Worm (Caenorhabditis elegans): ENCODE data around the gene C25E10.5.

Gene C25E10.5

DNA sequence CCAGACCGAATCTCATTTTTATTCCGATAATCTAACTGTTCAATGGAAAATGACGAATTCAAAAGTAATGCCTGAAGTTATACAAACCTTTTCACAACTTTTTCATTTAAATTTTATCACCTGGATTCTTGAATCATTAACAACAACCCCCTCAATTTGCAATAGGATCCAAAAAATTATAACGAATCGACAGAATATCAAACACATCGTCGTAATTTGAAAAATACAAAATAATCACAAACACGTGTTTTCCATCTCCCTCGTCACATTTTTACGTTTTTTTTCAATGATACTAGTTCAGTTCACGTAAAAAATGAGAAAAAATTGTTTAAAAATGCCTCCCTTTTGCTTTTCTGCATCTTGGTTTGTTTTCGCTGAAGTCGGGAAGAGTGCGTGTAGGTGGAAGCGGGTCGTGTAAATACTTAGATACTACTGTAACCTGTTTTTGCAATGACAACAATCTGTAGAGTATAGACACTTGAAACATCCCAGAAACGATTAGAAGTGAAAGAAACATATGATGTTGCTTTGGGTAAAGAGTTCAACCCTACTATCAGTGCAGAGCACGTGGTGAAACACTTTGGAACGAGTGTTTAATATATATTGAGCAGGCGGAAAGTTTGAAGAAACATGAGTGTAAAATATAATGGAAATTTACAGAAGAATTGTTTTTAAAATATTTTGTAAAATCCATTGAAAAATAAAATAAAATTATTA is 43.1 kb downstream of the C25E10.5 start, which contains the start of gene oac-50:
oac-50 (minus strand) TSS at position 219 of the 717 bp plus-strand sequence.
- no peak for TF ChIP-seq lsy-2 (tag; optimal IDR thresholded peaks at IDR 0.05)
- no peak for TF ChIP-seq unc-120 (tag; optimal IDR thresholded peaks at IDR 0.05; ENCODE audit: poor library complexity, severe bottlenecking)
- TF ChIP-seq zip-8 (tag; optimal IDR thresholded peaks at IDR 0.05): no peak
- no peak for TF ChIP-seq blmp-1 (tag; optimal IDR thresholded peaks at IDR 0.05)
- TF ChIP-seq drap-1 (GFP tag; optimal IDR thresholded peaks at IDR 0.05): no peak
- no peak for TF ChIP-seq M03D4.4 (tag; optimal IDR thresholded peaks at IDR 0.05)
- TF ChIP-seq unc-62 (GFP tag; optimal IDR thresholded peaks at IDR 0.05): no peak
- no peak for TF ChIP-seq ztf-11 (tag; optimal IDR thresholded peaks at IDR 0.05)
- no peak for TF ChIP-seq nhr-28 (tag; optimal IDR thresholded peaks at IDR 0.05)

DNA sequence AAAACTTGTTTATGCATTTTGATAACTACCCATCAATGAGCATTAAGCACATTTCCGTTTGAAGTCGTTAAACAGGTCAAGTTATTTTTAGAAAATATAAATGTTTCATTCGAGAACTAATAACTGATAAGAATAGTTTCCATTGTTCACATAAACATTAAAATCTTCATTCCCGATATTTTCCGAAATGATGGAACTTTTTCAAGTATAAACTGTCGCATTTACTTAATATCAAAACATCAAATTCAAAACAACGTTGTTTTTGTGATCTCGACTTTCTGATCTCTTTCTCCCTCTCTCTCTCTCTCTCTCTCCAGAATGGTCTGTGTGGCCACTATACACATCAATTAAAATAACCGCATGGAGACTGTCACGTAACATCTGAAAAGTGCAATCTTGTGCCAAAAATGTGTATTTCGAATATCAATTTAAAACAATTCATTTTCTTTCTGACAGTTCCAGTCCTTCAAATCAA is 44.0 kb downstream of the C25E10.5 start:
- TF ChIP-seq zip-8 (tag; optimal IDR thresholded peaks at IDR 0.05) (no peak), ces-1 (GFP tag; optimal IDR thresholded peaks at IDR 0.05) (no peak), mab-5 (tag; optimal IDR thresholded peaks at IDR 0.05) (no peak), ztf-11 (tag; optimal IDR thresholded peaks at IDR 0.05) (no peak), lin-32 (GFP tag; optimal IDR thresholded peaks at IDR 0.05) (no peak), sptf-1 (tag; optimal IDR thresholded peaks at IDR 0.05) (no peak), flh-1 (GFP tag; optimal IDR thresholded peaks at IDR 0.05) (no peak), hlh-1 (tag; optimal IDR thresholded peaks at IDR 0.05) (no peak), nhr-12 (tag; optimal IDR thresholded peaks at IDR 0.05) (no peak), unc-39 (tag; optimal IDR thresholded peaks at IDR 0.05) (no peak), lsy-2 (tag; optimal IDR thresholded peaks at IDR 0.05) (no peak), elt-3 (tag; optimal IDR thresholded peaks at IDR 0.05) (no peak), nhr-28 (tag; optimal IDR thresholded peaks at IDR 0.05) (no peak), nhr-2 (tag; optimal IDR thresholded peaks at IDR 0.05) (no peak), nhr-76 (tag; optimal IDR thresholded peaks at IDR 0.05) (no peak), cnd-1 (tag; optimal IDR thresholded peaks at IDR 0.05) (no peak)

DNA sequence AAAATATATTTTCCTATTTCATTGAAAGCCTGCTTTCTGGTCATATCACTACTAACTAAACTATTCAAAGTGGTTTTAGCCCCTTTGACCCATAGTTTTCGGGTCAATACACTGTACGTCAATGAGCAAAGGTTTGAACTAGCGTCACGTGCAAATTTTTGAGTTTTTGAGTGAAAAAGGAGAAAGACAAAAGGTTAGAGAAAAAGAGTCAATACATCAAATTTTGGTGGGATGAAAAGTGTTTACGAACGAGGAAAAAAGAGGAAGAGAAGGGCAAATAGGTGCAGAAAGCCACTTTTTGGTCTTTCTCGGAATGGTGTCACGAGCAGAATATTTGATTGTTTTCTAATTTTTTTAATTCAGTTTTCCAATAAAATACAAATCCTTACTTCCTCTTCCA is 45.5 kb downstream of the C25E10.5 start:
- no peak for TF ChIP-seq lin-32 (GFP tag; optimal IDR thresholded peaks at IDR 0.05)
- TF ChIP-seq blmp-1 (tag; optimal IDR thresholded peaks at IDR 0.05): no peak
- TF ChIP-seq sptf-1 (tag; optimal IDR thresholded peaks at IDR 0.05): no peak
- no peak for TF ChIP-seq hlh-1 (tag; optimal IDR thresholded peaks at IDR 0.05)
- TF ChIP-seq ham-2 (GFP tag; optimal IDR thresholded peaks at IDR 0.05): no peak
- TF ChIP-seq cnd-1 (tag; optimal IDR thresholded peaks at IDR 0.05): no peak
- TF ChIP-seq ceh-83 (GFP tag; optimal IDR thresholded peaks at IDR 0.05): no peak
- TF ChIP-seq tbx-8 (GFP tag; optimal IDR thresholded peaks at IDR 0.05): no peak
- no peak for TF ChIP-seq lsy-2 (tag; optimal IDR thresholded peaks at IDR 0.05)
- no peak for TF ChIP-seq ztf-11 (tag; optimal IDR thresholded peaks at IDR 0.05)

DNA sequence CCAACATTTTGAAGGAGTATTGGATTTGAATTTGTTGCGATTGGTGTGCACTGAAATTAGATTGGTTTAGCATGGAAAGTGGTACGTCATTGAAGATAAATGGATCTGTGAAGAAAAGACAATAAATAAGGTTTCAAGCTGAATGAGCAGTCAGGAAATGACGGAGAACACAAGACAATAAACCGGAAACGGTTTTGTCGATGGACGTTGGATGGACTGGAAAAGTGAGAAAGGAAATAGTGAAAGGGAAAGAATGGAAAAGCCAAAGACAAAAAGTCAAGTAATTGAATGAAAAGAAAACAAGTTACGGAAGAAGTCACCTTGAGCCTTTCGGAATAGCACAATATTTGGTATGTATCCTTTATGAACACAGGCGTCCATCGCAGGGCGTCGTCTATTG is 45.9 kb downstream of the C25E10.5 start, which contains the start of gene T27E4.7:
T27E4.7 (minus strand) TSS at position 50 of the 400 bp plus-strand sequence.
- TF ChIP-seq elt-3 (tag; optimal IDR thresholded peaks at IDR 0.05): no peak
- no peak for TF ChIP-seq ces-1 (GFP tag; optimal IDR thresholded peaks at IDR 0.05)
- no peak for TF ChIP-seq hlh-1 (tag; optimal IDR thresholded peaks at IDR 0.05)
- no peak for TF ChIP-seq cnd-1 (tag; optimal IDR thresholded peaks at IDR 0.05)
- no peak for TF ChIP-seq lsy-2 (tag; optimal IDR thresholded peaks at IDR 0.05)
- TF ChIP-seq zip-8 (tag; optimal IDR thresholded peaks at IDR 0.05): no peak
- TF ChIP-seq nhr-76 (tag; optimal IDR thresholded peaks at IDR 0.05): no peak
- TF ChIP-seq elt-1 (tag; optimal IDR thresholded peaks at IDR 0.05; ENCODE audit: borderline replicate concordance, insufficient read depth): no peak
- TF ChIP-seq lin-13 (tag; optimal IDR thresholded peaks at IDR 0.05): no peak
- no peak for TF ChIP-seq mls-2 (tag; optimal IDR thresholded peaks at IDR 0.05)
- no peak for TF ChIP-seq nhr-2 (tag; optimal IDR thresholded peaks at IDR 0.05)
- TF ChIP-seq ceh-43 (GFP tag; optimal IDR thresholded peaks at IDR 0.05): no peak
- no peak for TF ChIP-seq flh-1 (GFP tag; optimal IDR thresholded peaks at IDR 0.05)
- no peak for TF ChIP-seq mep-1 (tag; optimal IDR thresholded peaks at IDR 0.05)
- TF ChIP-seq ceh-83 (GFP tag; optimal IDR thresholded peaks at IDR 0.05): no peak
- TF ChIP-seq bed-3 (GFP tag; optimal IDR thresholded peaks at IDR 0.05): no peak

DNA sequence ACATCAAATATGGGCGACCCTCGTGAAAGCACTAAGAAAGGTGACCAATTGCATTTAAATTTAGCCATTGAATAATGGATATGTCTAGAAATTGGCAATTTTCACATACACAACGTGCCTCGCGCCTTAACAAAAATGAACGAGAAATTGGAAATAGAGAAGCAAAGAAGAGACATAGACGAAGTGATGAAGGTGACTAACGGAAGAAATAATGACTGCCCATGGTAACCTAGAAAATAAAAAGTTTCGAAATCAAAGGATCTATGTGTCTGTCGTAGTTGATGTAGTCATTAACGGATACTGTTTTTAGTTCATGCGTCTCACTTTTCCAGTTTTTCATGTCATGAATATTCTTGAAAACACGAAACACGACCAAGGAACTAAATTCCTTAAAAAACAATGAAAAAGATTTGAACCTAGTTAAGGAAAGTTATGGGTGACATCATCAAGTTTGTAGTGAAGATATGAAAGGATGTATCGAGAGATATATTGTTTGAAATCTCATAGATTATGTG is 47.8 kb downstream of the C25E10.5 start:
- TF ChIP-seq bed-3 (GFP tag; optimal IDR thresholded peaks at IDR 0.05) (no peak), elt-1 (tag; optimal IDR thresholded peaks at IDR 0.05; ENCODE audit: borderline replicate concordance, insufficient read depth) (no peak), zip-8 (tag; optimal IDR thresholded peaks at IDR 0.05) (no peak), mls-2 (tag; optimal IDR thresholded peaks at IDR 0.05) (no peak), ham-2 (GFP tag; optimal IDR thresholded peaks at IDR 0.05) (no peak), nhr-12 (tag; optimal IDR thresholded peaks at IDR 0.05) (no peak), sptf-1 (tag; optimal IDR thresholded peaks at IDR 0.05) (no peak), ces-1 (GFP tag; optimal IDR thresholded peaks at IDR 0.05) (no peak), unc-39 (tag; optimal IDR thresholded peaks at IDR 0.05) (no peak), ceh-39 (tag; optimal IDR thresholded peaks at IDR 0.05) (no peak), lin-32 (GFP tag; optimal IDR thresholded peaks at IDR 0.05) (no peak)
